Worm (Caenorhabditis elegans): Measurements from ENCODE around the gene mrps-9.

The mrps-9 gene

DNA sequence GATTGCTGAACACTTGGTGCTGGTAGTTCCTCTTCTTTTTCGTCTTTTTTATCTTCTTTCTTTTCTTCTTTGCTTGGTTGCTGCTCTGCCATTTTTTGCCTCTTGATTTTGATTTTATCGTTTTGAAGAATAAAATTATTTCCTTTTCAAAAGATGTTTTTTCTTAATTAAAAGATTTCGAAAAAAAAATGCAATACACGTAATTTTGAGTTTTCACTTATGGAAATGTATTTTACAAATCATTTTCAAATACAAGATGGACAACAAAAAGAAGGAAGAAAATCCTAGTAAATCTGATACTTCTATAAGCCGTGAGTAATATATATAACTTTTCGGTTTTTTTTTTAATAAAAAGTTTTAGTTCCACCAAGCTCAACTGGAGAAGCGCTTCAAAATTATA is 16.5 kb upstream of the mrps-9 start, which contains the start of the genes C02F5.10 and C02F5.2:
Gene C02F5.10 (minus strand): TSS at position 101 of the 400 bp plus-strand sequence.
Gene C02F5.2 (plus strand): TSS at position 239 of the 400 bp plus-strand sequence.
- TF ChIP-seq ztf-23 (GFP tag; IDR thresholded peaks at IDR 0.05) (no peak), flt-1 (GFP tag; IDR thresholded peaks at IDR 0.05) (no peak), tab-1 (GFP tag; IDR thresholded peaks at IDR 0.05) (no peak), cog-1 (tag; optimal IDR thresholded peaks at IDR 0.05) (no peak), ref-1 (GFP tag; conservative IDR thresholded peaks at IDR 0.05) (no peak), med-1 (GFP tag; optimal IDR thresholded peaks at IDR 0.05; ENCODE audit: insufficient read depth) (no peak), ztf-29 (GFP tag; IDR thresholded peaks at IDR 0.05) (no peak)

DNA sequence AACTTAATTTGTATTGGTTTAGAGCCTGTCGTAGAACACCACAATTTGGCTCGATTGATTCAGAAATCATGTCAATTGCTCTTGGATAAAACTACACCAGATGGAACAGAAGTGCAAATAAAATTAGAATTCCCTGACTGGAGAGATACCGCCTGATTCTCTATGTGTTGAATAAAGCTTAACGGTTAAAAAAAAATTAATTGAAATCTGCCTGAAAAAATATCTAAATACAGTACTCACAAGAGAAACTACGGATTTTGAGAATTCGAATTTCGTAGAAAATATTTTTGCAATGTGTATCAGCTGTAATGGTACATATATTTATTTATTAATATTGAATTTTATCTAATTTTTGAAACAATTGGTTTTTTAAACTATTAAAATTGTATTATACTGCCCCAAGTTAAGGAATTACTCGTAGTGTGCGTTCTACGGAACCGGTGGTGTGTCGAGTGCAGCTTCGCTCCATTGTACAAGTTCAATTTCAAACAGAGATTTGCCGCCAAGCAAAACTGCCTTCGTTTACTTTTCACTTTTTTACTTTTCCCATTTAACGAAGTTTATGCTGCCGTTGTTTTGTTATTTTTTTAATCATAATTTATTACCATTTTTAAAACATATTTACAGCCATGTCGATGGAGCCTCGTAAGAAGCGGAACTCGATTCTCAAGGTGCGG is 15.7 kb upstream of the mrps-9 start, which contains the start of gene knl-1:
Gene knl-1 (plus strand): TSS at position 626 of the 677 bp plus-strand sequence.
- no peak for TF ChIP-seq ref-1 (GFP tag; conservative IDR thresholded peaks at IDR 0.05)
- no peak for TF ChIP-seq tab-1 (GFP tag; IDR thresholded peaks at IDR 0.05)
- no peak for TF ChIP-seq ztf-29 (GFP tag; IDR thresholded peaks at IDR 0.05)
- peak; percentile 73 for TF ChIP-seq ztf-23 (GFP tag; IDR thresholded peaks at IDR 0.05)
- TF ChIP-seq med-1 (GFP tag; optimal IDR thresholded peaks at IDR 0.05; ENCODE audit: insufficient read depth), result no peak
- no peak for TF ChIP-seq cog-1 (tag; optimal IDR thresholded peaks at IDR 0.05)
- no peak for TF ChIP-seq klf-2 (GFP tag; conservative IDR thresholded peaks at IDR 0.05)
- no peak for TF ChIP-seq T22C8.4 (GFP tag; IDR thresholded peaks at IDR 0.05)
- TF ChIP-seq flt-1 (GFP tag; IDR thresholded peaks at IDR 0.05), result 0 out of 2 replicates have a peak, but pooled peaks have one; percentile 33

DNA sequence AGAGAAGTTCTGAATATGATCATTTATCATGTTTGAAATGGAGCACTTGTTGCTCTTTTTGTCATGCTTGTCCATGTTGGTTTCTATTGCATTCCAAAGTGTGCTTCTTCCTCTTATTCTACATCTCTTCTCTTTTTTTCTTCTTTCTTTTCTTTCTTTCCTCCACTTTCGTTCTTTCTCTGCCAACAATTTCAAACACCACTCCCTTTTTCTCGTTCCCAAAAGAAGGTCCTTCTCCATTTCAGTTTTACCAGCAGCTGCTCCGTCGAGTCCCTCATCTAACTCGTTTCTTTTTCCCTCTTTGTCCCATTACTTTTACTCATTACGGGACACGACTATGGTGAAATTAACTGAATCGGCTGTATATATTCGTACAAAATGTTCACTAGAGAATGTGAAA is 10.9 kb upstream of the mrps-9 start, which contains the start of gene F09G8.5:
Gene F09G8.5 (plus strand): TSS at position 38 of the 400 bp plus-strand sequence.
- no peak for TF ChIP-seq tab-1 (GFP tag; IDR thresholded peaks at IDR 0.05)
- TF ChIP-seq T22C8.4 (GFP tag; IDR thresholded peaks at IDR 0.05), result no peak
- no peak for TF ChIP-seq klf-2 (GFP tag; conservative IDR thresholded peaks at IDR 0.05)
- no peak for TF ChIP-seq med-1 (GFP tag; optimal IDR thresholded peaks at IDR 0.05; ENCODE audit: insufficient read depth)
- TF ChIP-seq flt-1 (GFP tag; IDR thresholded peaks at IDR 0.05), result no peak
- no peak for TF ChIP-seq ztf-23 (GFP tag; IDR thresholded peaks at IDR 0.05)
- no peak for TF ChIP-seq cog-1 (tag; optimal IDR thresholded peaks at IDR 0.05)
- no peak for TF ChIP-seq ref-1 (GFP tag; conservative IDR thresholded peaks at IDR 0.05)
- TF ChIP-seq ztf-29 (GFP tag; IDR thresholded peaks at IDR 0.05), result no peak

DNA sequence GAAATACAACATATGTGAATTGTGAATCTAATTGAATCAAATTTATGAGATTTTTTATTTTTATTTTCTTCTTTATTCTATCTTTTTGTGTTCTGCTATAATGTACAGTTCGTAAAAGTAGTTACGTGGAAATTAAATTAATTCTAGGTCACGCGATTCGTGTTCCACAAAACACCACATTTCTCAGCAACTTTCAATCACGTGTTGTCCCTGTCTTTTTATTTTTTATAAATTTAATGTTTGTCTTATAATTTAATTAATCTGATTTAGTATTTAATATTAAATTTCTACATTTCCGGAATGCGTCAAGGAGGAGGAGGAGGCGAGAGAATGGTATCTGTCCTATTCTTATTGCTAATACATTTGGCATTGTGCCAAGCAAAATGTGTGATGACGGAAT is 7.8 kb upstream of the mrps-9 start, which contains the start of gene ncr-2:
Gene ncr-2 (plus strand): TSS at position 301 of the 400 bp plus-strand sequence.
- no peak for TF ChIP-seq ztf-29 (GFP tag; IDR thresholded peaks at IDR 0.05)
- TF ChIP-seq T22C8.4 (GFP tag; IDR thresholded peaks at IDR 0.05), result no peak
- TF ChIP-seq flt-1 (GFP tag; IDR thresholded peaks at IDR 0.05), result no peak
- no peak for TF ChIP-seq klf-2 (GFP tag; conservative IDR thresholded peaks at IDR 0.05)
- TF ChIP-seq ref-1 (GFP tag; conservative IDR thresholded peaks at IDR 0.05), result no peak
- no peak for TF ChIP-seq tab-1 (GFP tag; IDR thresholded peaks at IDR 0.05)
- no peak for TF ChIP-seq med-1 (GFP tag; optimal IDR thresholded peaks at IDR 0.05; ENCODE audit: insufficient read depth)
- no peak for TF ChIP-seq ztf-23 (GFP tag; IDR thresholded peaks at IDR 0.05)
- no peak for TF ChIP-seq cog-1 (tag; optimal IDR thresholded peaks at IDR 0.05)

DNA sequence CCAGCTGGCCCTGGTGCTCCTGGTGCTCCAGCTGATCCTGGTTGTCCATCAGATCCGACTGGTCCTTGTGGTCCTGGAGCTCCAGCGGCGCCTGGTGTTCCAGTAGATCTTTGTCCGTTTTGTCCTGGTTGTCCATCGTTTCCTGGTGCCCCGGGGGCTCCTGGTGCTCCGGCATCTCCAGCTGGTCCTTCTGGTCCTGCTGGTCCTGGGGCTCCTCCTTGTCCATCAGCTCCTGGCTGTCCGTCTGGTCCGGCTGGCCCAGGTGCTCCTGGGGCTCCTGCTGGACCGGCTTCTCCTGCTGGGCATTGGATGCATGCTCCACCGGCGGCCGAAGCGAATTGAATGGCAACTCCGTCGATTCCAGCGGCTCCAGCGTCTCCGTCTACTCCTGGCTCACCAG is 3.3 kb upstream of the mrps-9 start:
- no peak for TF ChIP-seq ref-1 (GFP tag; conservative IDR thresholded peaks at IDR 0.05)
- no peak for TF ChIP-seq T22C8.4 (GFP tag; IDR thresholded peaks at IDR 0.05)
- no peak for TF ChIP-seq cog-1 (tag; optimal IDR thresholded peaks at IDR 0.05)
- TF ChIP-seq med-1 (GFP tag; optimal IDR thresholded peaks at IDR 0.05; ENCODE audit: insufficient read depth), result no peak
- no peak for TF ChIP-seq tab-1 (GFP tag; IDR thresholded peaks at IDR 0.05)
- TF ChIP-seq klf-2 (GFP tag; conservative IDR thresholded peaks at IDR 0.05), result no peak
- no peak for TF ChIP-seq ztf-29 (GFP tag; IDR thresholded peaks at IDR 0.05)
- no peak for TF ChIP-seq ztf-23 (GFP tag; IDR thresholded peaks at IDR 0.05)
- no peak for TF ChIP-seq flt-1 (GFP tag; IDR thresholded peaks at IDR 0.05)

DNA sequence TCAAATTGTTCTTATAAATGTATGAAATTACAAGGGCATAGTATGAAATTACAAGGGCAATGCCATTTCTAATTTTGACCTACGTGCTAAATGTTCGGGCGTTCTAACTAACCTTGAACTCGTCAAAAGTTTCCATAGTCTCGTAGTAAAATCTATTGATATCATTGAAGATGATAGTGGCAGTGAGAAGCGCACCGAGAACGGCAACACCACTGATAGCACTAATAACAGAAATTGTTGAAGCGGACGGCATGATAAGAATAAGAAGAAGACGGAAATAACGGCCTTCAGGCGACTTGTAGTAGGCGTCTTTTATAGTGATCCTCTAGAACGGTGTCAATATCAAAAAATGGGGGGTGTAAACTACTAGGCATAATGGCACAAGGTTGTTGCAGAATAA is 2.5 kb upstream of the mrps-9 start, which contains the start of gene col-91:
Gene col-91 (minus strand): TSS at position 288 of the 400 bp plus-strand sequence.
- no peak for TF ChIP-seq cog-1 (tag; optimal IDR thresholded peaks at IDR 0.05)
- TF ChIP-seq tab-1 (GFP tag; IDR thresholded peaks at IDR 0.05), result no peak
- no peak for TF ChIP-seq med-1 (GFP tag; optimal IDR thresholded peaks at IDR 0.05; ENCODE audit: insufficient read depth)
- TF ChIP-seq ztf-29 (GFP tag; IDR thresholded peaks at IDR 0.05), result no peak
- no peak for TF ChIP-seq T22C8.4 (GFP tag; IDR thresholded peaks at IDR 0.05)
- TF ChIP-seq flt-1 (GFP tag; IDR thresholded peaks at IDR 0.05), result no peak
- TF ChIP-seq klf-2 (GFP tag; conservative IDR thresholded peaks at IDR 0.05), result no peak
- TF ChIP-seq ztf-23 (GFP tag; IDR thresholded peaks at IDR 0.05), result no peak
- TF ChIP-seq ref-1 (GFP tag; conservative IDR thresholded peaks at IDR 0.05), result no peak

DNA sequence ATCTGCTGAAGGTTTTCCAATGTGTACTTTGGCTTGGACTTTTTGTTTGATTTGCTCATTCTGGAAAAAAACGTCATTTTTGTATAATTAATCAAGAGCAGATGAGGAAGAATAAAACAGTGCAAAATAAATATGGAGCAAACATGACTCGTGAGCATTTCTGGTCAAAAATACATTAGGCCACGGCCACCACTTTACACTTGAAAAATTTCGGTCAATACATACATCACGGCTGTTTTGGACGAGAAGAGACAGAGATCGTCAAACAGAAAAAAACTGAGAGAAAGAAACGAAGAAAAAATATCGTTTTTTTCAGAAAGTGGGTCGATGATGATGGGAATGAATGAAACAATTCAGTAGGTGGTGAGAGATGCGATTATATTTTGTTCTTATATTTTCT is 2.4 kb downstream of the mrps-9 start, which contains the start of the genes F09G8.7 and crn-7:
Gene F09G8.7 (minus strand): TSS at position 60 of the 400 bp plus-strand sequence.
Gene crn-7 (plus strand): TSS at position 236 of the 400 bp plus-strand sequence.
- TF ChIP-seq tab-1 (GFP tag; IDR thresholded peaks at IDR 0.05) (no peak), ref-1 (GFP tag; conservative IDR thresholded peaks at IDR 0.05) (no peak)

DNA sequence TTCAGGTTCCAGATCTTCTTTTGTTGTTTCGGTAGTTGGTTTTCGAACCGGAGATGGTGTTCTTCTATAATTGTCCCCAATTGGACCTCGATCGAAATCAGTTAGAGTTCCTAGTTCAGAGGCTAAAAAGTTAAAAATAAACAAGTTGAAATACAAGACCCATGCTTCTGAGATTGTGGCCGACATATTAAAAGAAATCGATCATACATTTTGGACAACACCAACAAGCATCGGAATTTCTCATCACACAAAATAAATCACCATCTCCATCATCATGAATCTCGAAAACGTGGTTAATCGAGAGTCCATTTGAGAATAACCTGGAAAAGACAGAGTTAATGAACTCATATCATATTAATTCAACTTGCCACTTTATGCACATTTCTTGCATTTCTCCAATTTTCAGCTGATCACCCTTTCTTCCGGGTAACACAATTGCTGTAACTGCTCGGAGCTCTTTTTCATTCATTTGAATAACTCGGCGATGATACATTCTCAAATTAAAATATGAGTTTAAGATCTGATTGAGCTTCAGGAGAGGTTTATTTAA is 5.9 kb downstream of the mrps-9 start, which contains the start of the genes mps-4 and F09G8.10:
Gene mps-4 (minus strand): TSS at position 101 of the 550 bp plus-strand sequence.
Gene F09G8.10 (minus strand): TSS at position 500 of the 550 bp plus-strand sequence.
- TF ChIP-seq med-1 (GFP tag; optimal IDR thresholded peaks at IDR 0.05; ENCODE audit: insufficient read depth), result no peak
- no peak for TF ChIP-seq cog-1 (tag; optimal IDR thresholded peaks at IDR 0.05)
- TF ChIP-seq T22C8.4 (GFP tag; IDR thresholded peaks at IDR 0.05), result no peak
- no peak for TF ChIP-seq klf-2 (GFP tag; conservative IDR thresholded peaks at IDR 0.05)
- TF ChIP-seq flt-1 (GFP tag; IDR thresholded peaks at IDR 0.05), result no peak
- no peak for TF ChIP-seq ztf-29 (GFP tag; IDR thresholded peaks at IDR 0.05)
- TF ChIP-seq tab-1 (GFP tag; IDR thresholded peaks at IDR 0.05), result no peak
- TF ChIP-seq ref-1 (GFP tag; conservative IDR thresholded peaks at IDR 0.05), result no peak
- TF ChIP-seq ztf-23 (GFP tag; IDR thresholded peaks at IDR 0.05), result no peak

DNA sequence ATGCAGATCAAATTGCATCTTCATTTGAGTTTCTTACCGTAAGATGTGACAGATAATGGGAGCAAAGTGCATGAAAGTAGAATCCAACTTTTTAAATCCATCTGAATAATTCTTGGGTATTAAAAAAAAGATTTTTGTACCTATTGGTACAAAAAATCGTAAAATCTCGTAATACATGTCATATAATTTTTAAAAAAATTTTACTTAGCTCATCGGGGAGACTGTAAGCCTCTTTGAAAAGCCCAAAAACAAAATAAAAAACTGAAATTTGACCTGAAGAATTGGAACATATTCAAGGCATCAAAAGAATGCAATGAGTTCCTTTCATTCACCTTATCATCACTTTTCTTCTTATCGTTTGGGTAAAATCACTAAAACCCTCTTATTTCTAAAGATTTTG is 10.0 kb downstream of the mrps-9 start, which contains the start of gene clec-160:
Gene clec-160 (minus strand): TSS at position 101 of the 400 bp plus-strand sequence.
- no peak for TF ChIP-seq klf-2 (GFP tag; conservative IDR thresholded peaks at IDR 0.05)
- TF ChIP-seq med-1 (GFP tag; optimal IDR thresholded peaks at IDR 0.05; ENCODE audit: insufficient read depth), result no peak
- no peak for TF ChIP-seq cog-1 (tag; optimal IDR thresholded peaks at IDR 0.05)
- TF ChIP-seq flt-1 (GFP tag; IDR thresholded peaks at IDR 0.05), result no peak
- TF ChIP-seq ztf-23 (GFP tag; IDR thresholded peaks at IDR 0.05), result no peak
- TF ChIP-seq T22C8.4 (GFP tag; IDR thresholded peaks at IDR 0.05), result no peak
- TF ChIP-seq ztf-29 (GFP tag; IDR thresholded peaks at IDR 0.05), result no peak
- TF ChIP-seq tab-1 (GFP tag; IDR thresholded peaks at IDR 0.05), result no peak
- TF ChIP-seq ref-1 (GFP tag; conservative IDR thresholded peaks at IDR 0.05), result no peak

All from whole organism, midembryonic.